Worm (Caenorhabditis elegans) whole organism, L4 larva: Measurements from ENCODE around the gene dagl-2.

Experiments used
- D1046.2 ChIP-seq: fragments of 200-800 bp; sonication (Bioruptor generic); IDR thresholded peaks from 2 replicates; pipeline ENCODE4 v1.3.6; 2022; ENCODE audit warnings: missing genetic modification characterization, missing compliant biosample characterization
- F26F4.8 ChIP-seq: fragments of 200-800 bp; sonication (Bioruptor generic); conservative IDR thresholded peaks from 2 replicates; pipeline ENCODE4 v1.3.6; 2022; ENCODE audit warnings: missing genetic modification characterization, missing compliant biosample characterization
- F37D6.2 ChIP-seq: sonication (generic microtip); optimal IDR thresholded peaks from 2 replicates; lab custom pipeline; 2016; ENCODE audit warnings: mild to moderate bottlenecking, missing genetic modification characterization, missing compliant biosample characterization
- R02D3.7 ChIP-seq: fragments of 150-350 bp; sonication (generic microtip); optimal IDR thresholded peaks from 3 replicates; lab custom pipeline; 2014; ENCODE audit warnings: missing biosample characterization, missing genetic modification characterization
- T20F7.1 ChIP-seq: fragments of 200-800 bp; sonication (Bioruptor generic); optimal IDR thresholded peaks from 2 replicates; lab custom pipeline; 2018; ENCODE audit warnings: mild to moderate bottlenecking, missing genetic modification characterization, missing compliant biosample characterization
- T26A8.4 ChIP-seq: fragments of 200-800 bp; sonication (Bioruptor generic); IDR thresholded peaks from 2 replicates; pipeline ENCODE4 v1.3.6; 2022; ENCODE audit warnings: missing genetic modification characterization, missing compliant biosample characterization
- Y75B8A.6 ChIP-seq: fragments of 200-800 bp; sonication (Bioruptor generic); IDR thresholded peaks from 2 replicates; pipeline ENCODE4 v1.3.6; 2022; ENCODE audit warnings: missing genetic modification reagents, missing genetic modification characterization, missing compliant biosample characterization
- aha-1 ChIP-seq: fragments of 150-350 bp; peaks from one replicate; lab custom pipeline; 2014; ENCODE audit warnings: missing biosample characterization, missing genetic modification characterization
- ama-1 ChIP-seq: fragments of 150-350 bp; optimal IDR thresholded peaks from 2 replicates; lab custom pipeline; 2014; ENCODE audit warnings: inconsistent platforms, mixed read lengths
- ceh-20 ChIP-seq: fragments of 200-800 bp; sonication (Bioruptor generic); IDR thresholded peaks from 2 replicates; pipeline ENCODE4 v1.3.6; 2022; ENCODE audit warnings: missing genetic modification reagents, missing genetic modification characterization, missing compliant biosample characterization
- ceh-28 ChIP-seq: fragments of 150-350 bp; optimal IDR thresholded peaks from 2 replicates; lab custom pipeline; 2014; ENCODE audit warnings: missing biosample characterization, missing genetic modification reagents, missing genetic modification characterization
- ceh-32 ChIP-seq: sonication (generic microtip); optimal IDR thresholded peaks from 2 replicates; lab custom pipeline; 2016; ENCODE audit warnings: mild to moderate bottlenecking, missing genetic modification characterization, missing compliant biosample characterization; ENCODE audit not compliant: poor library complexity
- ceh-44 ChIP-seq: fragments of 200-800 bp; sonication (Bioruptor generic); IDR thresholded peaks from 2 replicates; pipeline ENCODE4 v1.3.6; 2022; ENCODE audit warnings: missing genetic modification reagents, missing genetic modification characterization, missing compliant biosample characterization
- ces-1 ChIP-seq: fragments of 150-350 bp; sonication (generic microtip); optimal IDR thresholded peaks from 4 replicates; lab custom pipeline; 2014; ENCODE audit warnings: missing biosample characterization, missing genetic modification reagents, missing genetic modification characterization
- egl-43 ChIP-seq: fragments of 200-800 bp; sonication (Bioruptor generic); IDR thresholded peaks from 2 replicates; pipeline ENCODE4 v1.3.6; 2022; ENCODE audit warnings: missing genetic modification reagents, missing genetic modification characterization, missing compliant biosample characterization
- fkh-10 ChIP-seq: fragments of 150-350 bp; optimal IDR thresholded peaks from 2 replicates; lab custom pipeline; 2014; ENCODE audit warnings: missing biosample characterization, missing genetic modification reagents, missing genetic modification characterization
- gei-8 ChIP-seq: fragments of 200-800 bp; sonication (Bioruptor generic); optimal IDR thresholded peaks from 2 replicates; lab custom pipeline; 2018; ENCODE audit warnings: mild to moderate bottlenecking, missing genetic modification characterization, missing compliant biosample characterization
- hif-1 ChIP-seq, 2 experiments: sonication (generic microtip); optimal IDR thresholded peaks; 2 replicates each; lab custom pipeline; 2016 to 2017; ENCODE audit warnings: missing compliant biosample characterization in 2 of 2, missing genetic modification characterization in 2 of 2, missing genetic modification reagents in 2 of 2, missing genotype in 2 of 2, mild to moderate bottlenecking in 1 of 2
- hlh-11 ChIP-seq: fragments of 200-800 bp; sonication (Bioruptor generic); optimal IDR thresholded peaks from 2 replicates; lab custom pipeline; 2018; ENCODE audit warnings: mild to moderate bottlenecking, missing genetic modification characterization, missing compliant biosample characterization
- lin-1 ChIP-seq: fragments of 200-800 bp; sonication (Bioruptor generic); IDR thresholded peaks from 2 replicates; pipeline ENCODE4 v1.3.6; 2022; ENCODE audit warnings: missing genetic modification reagents, missing genetic modification characterization, missing compliant biosample characterization
- lin-15B ChIP-seq: fragments of 150-350 bp; sonication (generic microtip); optimal IDR thresholded peaks from 3 replicates; lab custom pipeline; 2014; ENCODE audit warnings: missing biosample characterization, missing genetic modification characterization
- lin-29 ChIP-seq: fragments of 200-800 bp; sonication (Bioruptor generic); IDR thresholded peaks from 2 replicates; pipeline ENCODE4 v1.3.6; 2022; ENCODE audit warnings: missing genetic modification reagents, missing genetic modification characterization, missing compliant biosample characterization
- lin-38 ChIP-seq: fragments of 200-800 bp; sonication (Bioruptor generic); IDR thresholded peaks from 2 replicates; pipeline ENCODE4 v1.3.6; 2022; ENCODE audit warnings: missing genetic modification reagents, missing genetic modification characterization, missing compliant biosample characterization
- lir-3 ChIP-seq: sonication (generic microtip); optimal IDR thresholded peaks from 2 replicates; lab custom pipeline; 2016; ENCODE audit warnings: mild to moderate bottlenecking, missing genetic modification characterization, missing compliant biosample characterization
- lsy-2 ChIP-seq, 2 experiments: fragments of 150-350 bp in 1 of 2; sonication (generic microtip) in 1 of 2; optimal IDR thresholded peaks; 2 replicates each; lab custom pipeline; 2014 to 2017; ENCODE audit warnings: missing biosample characterization in 2 of 2, missing genetic modification characterization in 2 of 2
- mxl-3 ChIP-seq: fragments of 200-800 bp; sonication (Bioruptor generic); optimal IDR thresholded peaks from 2 replicates; lab custom pipeline; 2018; ENCODE audit warnings: mild to moderate bottlenecking, missing genetic modification characterization, missing compliant biosample characterization
- nhr-25 ChIP-seq: sonication (generic microtip); optimal IDR thresholded peaks from 2 replicates; lab custom pipeline; 2017; ENCODE audit warnings: missing genetic modification characterization, mild to moderate bottlenecking, missing compliant biosample characterization, antibody characterized with exemption, moderate library complexity, borderline replicate concordance; ENCODE audit not compliant: insufficient read depth
- nhr-28 ChIP-seq: fragments of 150-350 bp; optimal IDR thresholded peaks from 2 replicates; lab custom pipeline; 2014; ENCODE audit warnings: missing biosample characterization, missing genetic modification characterization
- nhr-48 ChIP-seq: sonication (generic microtip); optimal IDR thresholded peaks from 2 replicates; lab custom pipeline; 2016; ENCODE audit warnings: mild to moderate bottlenecking, missing genetic modification characterization, missing compliant biosample characterization
- nhr-6 ChIP-seq: fragments of 150-350 bp; optimal IDR thresholded peaks from 2 replicates; lab custom pipeline; 2014; ENCODE audit warnings: missing biosample characterization, missing genetic modification characterization
- php-3 ChIP-seq: fragments of 200-800 bp; sonication (Bioruptor generic); IDR thresholded peaks from 2 replicates; pipeline ENCODE4 v1.3.6; 2022; ENCODE audit warnings: missing genetic modification reagents, missing genetic modification characterization, missing compliant biosample characterization
- sdz-12 ChIP-seq: fragments of 200-800 bp; sonication (Bioruptor generic); optimal IDR thresholded peaks from 2 replicates; lab custom pipeline; 2018; ENCODE audit warnings: mild to moderate bottlenecking, missing genetic modification characterization, missing compliant biosample characterization
- set-16 ChIP-seq: fragments of 200-800 bp; sonication (Bioruptor generic); IDR thresholded peaks from 2 replicates; pipeline ENCODE4 v1.3.6; 2022; ENCODE audit warnings: missing genetic modification reagents, missing genetic modification characterization, missing compliant biosample characterization
- snpc-1.2 ChIP-seq: fragments of 200-800 bp; sonication (Bioruptor generic); IDR thresholded peaks from 2 replicates; pipeline ENCODE4 v1.3.6; 2022; ENCODE audit warnings: missing genetic modification reagents, missing genetic modification characterization, missing compliant biosample characterization
- snpc-4 ChIP-seq: fragments of 150-350 bp; optimal IDR thresholded peaks from 2 replicates; lab custom pipeline; 2014; ENCODE audit warnings: missing biosample characterization, missing genetic modification characterization
- spr-1 ChIP-seq: sonication (generic microtip); optimal IDR thresholded peaks from 2 replicates; lab custom pipeline; 2016; ENCODE audit warnings: mild to moderate bottlenecking, missing genetic modification characterization, missing compliant biosample characterization
- spr-3 ChIP-seq: fragments of 200-800 bp; sonication (Bioruptor generic); optimal IDR thresholded peaks from 2 replicates; lab custom pipeline; 2018; ENCODE audit warnings: mild to moderate bottlenecking, missing genetic modification characterization, missing compliant biosample characterization
- unc-130 ChIP-seq: sonication (generic microtip); optimal IDR thresholded peaks from 2 replicates; lab custom pipeline; 2016; ENCODE audit warnings: missing genetic modification reagents, missing genetic modification characterization, missing compliant biosample characterization
- unc-39 ChIP-seq: sonication (generic microtip); optimal IDR thresholded peaks from 2 replicates; lab custom pipeline; 2017; ENCODE audit warnings: missing biosample characterization, missing genetic modification characterization
- unc-62 ChIP-seq, 3 experiments: fragments of 150-350 bp in 1 of 3; sonication (generic microtip); optimal IDR thresholded peaks in 2 of 3; peaks in 1 of 3; 1 replicate in 1 of 3; 2 replicates in 2 of 3; lab custom pipeline; 2014 to 2017; ENCODE audit warnings: missing biosample characterization in 3 of 3, missing genetic modification characterization in 3 of 3, missing genetic modification reagents in 3 of 3, missing genotype in 1 of 3
- vab-7 ChIP-seq: fragments of 200-800 bp; sonication (Bioruptor generic); IDR thresholded peaks from 2 replicates; pipeline ENCODE4 v1.3.6; 2022; ENCODE audit warnings: missing genetic modification reagents, missing genetic modification characterization, missing compliant biosample characterization
- zag-1 ChIP-seq: fragments of 150-350 bp; optimal IDR thresholded peaks from 2 replicates; lab custom pipeline; 2014; ENCODE audit warnings: missing biosample characterization, missing genetic modification characterization
- zfp-2 ChIP-seq: sonication (generic microtip); optimal IDR thresholded peaks from 2 replicates; lab custom pipeline; 2016; ENCODE audit warnings: mild to moderate bottlenecking, missing genetic modification characterization, missing compliant biosample characterization
- ztf-7 ChIP-seq: fragments of 150-350 bp; optimal IDR thresholded peaks from 2 replicates; lab custom pipeline; 2014; ENCODE audit warnings: missing biosample characterization, missing genetic modification characterization

The dagl-2 gene

ce11 chrIII:754371-754770, 28.7 kb downstream of the dagl-2 start:
- TF ChIP-seq spr-1 (tag; lab: Kevin White, UChicago) (no peak), set-16 (GFP tag; lab: Robert Waterston, UW) (no peak), aha-1 (peak; percentile 93), zag-1 (tag; lab: Kevin White, UChicago) (no peak), unc-62 (GFP tag; optimal IDR thresholded peaks at IDR 0.05 in 1 of 2; lab: Kevin White, UChicago) (no peak), unc-62 (tag; optimal IDR thresholded peaks at IDR 0.05; lab: Kevin White, UChicago) (no peak), lin-29 (GFP tag; lab: Robert Waterston, UW) (0 out of 2 replicates have a peak, but pooled peaks have one; percentile 10), unc-39 (no peak), egl-43 (GFP tag; lab: Robert Waterston, UW) (0 out of 2 replicates have a peak, but pooled peaks have one; percentile 17), T20F7.1 (GFP tag; lab: Kevin White, UChicago) (no peak), ceh-28 (no peak), lir-3 (no peak), T26A8.4 (0 out of 2 replicates have a peak, but pooled peaks have one; percentile 70), F37D6.2 (tag; lab: Kevin White, UChicago) (no peak), ama-1 (no peak), nhr-6 (no peak), snpc-4 (tag; lab: Kevin White, UChicago) (no peak)

ce11 chrIII:752326-752725, 30.8 kb downstream of the dagl-2 start, which contains the start of gene pat-12:
TSS of gene pat-12 (minus strand) at chrIII:752426.
- TF ChIP-seq lir-3, result no peak
- no peak for TF ChIP-seq gei-8 (GFP tag; lab: Kevin White, UChicago)
- TF ChIP-seq hlh-11 (tag; lab: Kevin White, UChicago), result no peak
- no peak for TF ChIP-seq sdz-12 (GFP tag; lab: Kevin White, UChicago)
- TF ChIP-seq Y75B8A.6, result no peak
- TF ChIP-seq vab-7 (GFP tag; lab: Robert Waterston, UW), result no peak

ce11 chrIII:750028-750427, 33.1 kb downstream of the dagl-2 start:
- TF ChIP-seq Y75B8A.6, result no peak
- TF ChIP-seq nhr-28, result peak; percentile 24
- TF ChIP-seq ceh-32, result no peak
- no peak for TF ChIP-seq ceh-20 (GFP tag; lab: Robert Waterston, UW)
- no peak for TF ChIP-seq mxl-3 (GFP tag; lab: Kevin White, UChicago)
- no peak for TF ChIP-seq ces-1 (GFP tag; lab: Kevin White, UChicago)
- TF ChIP-seq unc-130 (GFP tag; lab: Kevin White, UChicago), result no peak
- TF ChIP-seq nhr-25 (tag; lab: Kevin White, UChicago), result peak; percentile 10
- TF ChIP-seq fkh-10 (GFP tag; lab: Kevin White, UChicago), result no peak
- TF ChIP-seq hif-1 (tag; optimal IDR thresholded peaks at IDR 0.05; lab: Kevin White, UChicago), result no peak
- TF ChIP-seq lin-29 (GFP tag; lab: Robert Waterston, UW), result no peak
- peak; percentile 63 for TF ChIP-seq aha-1
- no peak for TF ChIP-seq F37D6.2 (tag; lab: Kevin White, UChicago)
- TF ChIP-seq ztf-7 (tag; lab: Kevin White, UChicago), result no peak
- TF ChIP-seq D1046.2 (GFP tag; lab: Robert Waterston, UW), result no peak
- TF ChIP-seq zfp-2 (tag; lab: Kevin White, UChicago), result no peak

DNA sequence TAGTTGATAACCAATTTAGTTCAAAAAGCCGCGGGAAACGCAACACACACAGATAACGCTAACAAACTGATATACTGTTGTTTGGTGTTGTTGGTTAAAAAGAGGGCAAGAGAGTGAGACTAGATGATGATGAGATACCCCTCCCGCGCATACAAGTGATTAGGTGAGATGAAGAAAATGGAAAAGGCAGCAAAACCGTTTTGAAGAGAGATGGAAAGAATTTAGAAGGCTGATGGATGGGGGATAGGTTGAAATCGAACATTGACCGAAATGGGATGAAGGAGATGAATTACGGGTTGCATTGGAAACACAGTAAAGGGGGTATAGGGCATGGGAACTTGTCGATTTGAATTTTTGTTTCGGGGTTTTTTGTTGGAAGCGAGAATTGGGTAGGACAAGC, 34.3 kb downstream of the dagl-2 start:
- TF ChIP-seq ceh-44 (GFP tag; lab: Robert Waterston, UW) (no peak), lsy-2 (tag; optimal IDR thresholded peaks at IDR 0.05; lab: Kevin White, UChicago) (no peak), ama-1 (no peak), F26F4.8 (GFP tag; lab: Robert Waterston, UW) (no peak), snpc-4 (tag; lab: Kevin White, UChicago) (no peak), lin-15B (no peak), nhr-6 (no peak), lin-1 (no peak), unc-62 (GFP tag; optimal IDR thresholded peaks at IDR 0.05 in 1 of 2; lab: Kevin White, UChicago) (peak in 1 of 2 experiments; percentile 81), unc-62 (tag; optimal IDR thresholded peaks at IDR 0.05; lab: Kevin White, UChicago) (no peak), nhr-25 (tag; lab: Kevin White, UChicago) (no peak), T26A8.4 (no peak), gei-8 (GFP tag; lab: Kevin White, UChicago) (no peak), nhr-28 (peak; percentile 6), php-3 (GFP tag; lab: Robert Waterston, UW) (no peak), snpc-1.2 (GFP tag; lab: Robert Waterston, UW) (no peak), mxl-3 (GFP tag; lab: Kevin White, UChicago) (peak; percentile 23), nhr-48 (tag; lab: Kevin White, UChicago) (no peak), R02D3.7 (no peak), lin-38 (no peak), spr-3 (GFP tag; lab: Kevin White, UChicago) (no peak)
